Fruit fly (Drosophila melanogaster): ENCODE results near the gene ebo.

ebo gene

dm6 chrX:448270-448669, 28.1 kb downstream of the ebo start (continued):
- peak; percentile 9 for TF ChIP-seq CG9139 (GFP tag; optimal IDR thresholded peaks at IDR 0.05)
- TF ChIP-seq CG15336 (GFP tag; IDR thresholded peaks at IDR 0.05), result peak; percentile 33; the same call in 1 of the 2 replicates
- peak; percentile 81 for TF ChIP-seq topi (GFP tag; optimal IDR thresholded peaks at IDR 0.05)
- peak; percentile 94 for TF ChIP-seq Eip78C (GFP tag)
- no peak for TF ChIP-seq CG4318 (GFP tag; optimal IDR thresholded peaks at IDR 0.05)
- TF ChIP-seq Eip75B (GFP tag; optimal IDR thresholded peaks at IDR 0.05), result peak; percentile 70
- TF ChIP-seq CG34406 (GFP tag; optimal IDR thresholded peaks at IDR 0.05), result peak; percentile 67
- peak; percentile 59 for TF ChIP-seq CG6808 (GFP tag; optimal IDR thresholded peaks at IDR 0.05)
- TF ChIP-seq eg (GFP tag; IDR thresholded peaks at IDR 0.05), result 0 out of 3 replicates have a peak, but pooled peaks have one; percentile 40
- peak; percentile 65 for TF ChIP-seq CG11762 (GFP tag; optimal IDR thresholded peaks at IDR 0.05; ENCODE audit: insufficient read depth)
- peak; percentile 75 for TF ChIP-seq cyc (GFP tag; optimal IDR thresholded peaks at IDR 0.05)
- peak; percentile 53 for TF ChIP-seq CG8319 (GFP tag; optimal IDR thresholded peaks at IDR 0.05)
- peak; percentile 23 for TF ChIP-seq net (GFP tag; optimal IDR thresholded peaks at IDR 0.05)

dm6 chrX:446002-446401, 30.4 kb downstream of the ebo start:
- TF ChIP-seq Sox15 (GFP tag; optimal IDR thresholded peaks at IDR 0.05) (peak; percentile 6), topi (GFP tag; optimal IDR thresholded peaks at IDR 0.05) (peak; percentile 55), Sox102F (GFP tag; optimal IDR thresholded peaks at IDR 0.05) (peak; percentile 42), CG9139 (GFP tag; optimal IDR thresholded peaks at IDR 0.05) (no peak), CG34406 (GFP tag; optimal IDR thresholded peaks at IDR 0.05) (peak; percentile 5), acj6 (GFP tag; optimal IDR thresholded peaks at IDR 0.05) (peak; percentile 37), CG11762 (GFP tag; optimal IDR thresholded peaks at IDR 0.05; ENCODE audit: insufficient read depth) (no peak), CG15336 (GFP tag; IDR thresholded peaks at IDR 0.05) (no peak), Ets96B (tag; optimal IDR thresholded peaks at IDR 0.05) (peak; percentile 30), Blimp-1 (GFP tag; optimal IDR thresholded peaks at IDR 0.05) (no peak), CG11902 (GFP tag; optimal IDR thresholded peaks at IDR 0.05) (no peak), CG3919 (GFP tag; optimal IDR thresholded peaks at IDR 0.05) (peak; percentile 9), ss (GFP tag; optimal IDR thresholded peaks at IDR 0.05) (peak; percentile 32 to 53), Gug (GFP tag; IDR thresholded peaks at IDR 0.05) (no peak), Lpt (GFP tag; optimal IDR thresholded peaks at IDR 0.05) (no peak), Hr39 (GFP tag; optimal IDR thresholded peaks at IDR 0.05) (peak; percentile 35), salr (GFP tag; optimal IDR thresholded peaks at IDR 0.05) (no peak), cyc (GFP tag; optimal IDR thresholded peaks at IDR 0.05) (peak; percentile 31), Smox (GFP tag; optimal IDR thresholded peaks at IDR 0.05) (no peak), eg (GFP tag; IDR thresholded peaks at IDR 0.05) (no peak), CG6163 (GFP tag; IDR thresholded peaks at IDR 0.05) (no peak), CG6854 (GFP tag; optimal IDR thresholded peaks at IDR 0.05) (no peak), spab (GFP tag; optimal IDR thresholded peaks at IDR 0.05) (peak; percentile 37), CG8119 (GFP tag; IDR thresholded peaks at IDR 0.05) (no peak), Eip93F (GFP tag; optimal IDR thresholded peaks at IDR 0.05) (no peak), CG1621 (tag; optimal IDR thresholded peaks at IDR 0.05) (no peak), CG8319 (GFP tag; optimal IDR thresholded peaks at IDR 0.05) (no peak), CG16779 (tag; optimal IDR thresholded peaks at IDR 0.05) (no peak), Hr38 (GFP tag; optimal IDR thresholded peaks at IDR 0.05) (no peak), dsx (GFP tag; optimal IDR thresholded peaks at IDR 0.05; ENCODE audit: poor library complexity, severe bottlenecking) (peak; percentile 37), CG3032 (tag; optimal IDR thresholded peaks at IDR 0.05) (peak; percentile 51), CG7368 (GFP tag; optimal IDR thresholded peaks at IDR 0.05) (peak; percentile 4), CG10631 (GFP tag; optimal IDR thresholded peaks at IDR 0.05) (no peak), CG31627 (GFP tag; optimal IDR thresholded peaks at IDR 0.05) (peak; percentile 44), pdm3 (GFP tag; optimal IDR thresholded peaks at IDR 0.05) (no peak), CG32006 (GFP tag; optimal IDR thresholded peaks at IDR 0.05) (no peak), lz (GFP tag; optimal IDR thresholded peaks at IDR 0.05) (peak; percentile 36), dac (GFP tag; optimal IDR thresholded peaks at IDR 0.05) (no peak), CG6792 (GFP tag; optimal IDR thresholded peaks at IDR 0.05) (peak; percentile 41), CG6808 (GFP tag; optimal IDR thresholded peaks at IDR 0.05) (peak; percentile 41), Ets21C (GFP tag; optimal IDR thresholded peaks at IDR 0.05) (no peak), OdsH (GFP tag; optimal IDR thresholded peaks at IDR 0.05) (peak; percentile 6), CG11294 (GFP tag; IDR thresholded peaks at IDR 0.05) (no peak), CG10669 (GFP tag; optimal IDR thresholded peaks at IDR 0.05) (peak; percentile 46), fd59A (GFP tag; optimal IDR thresholded peaks at IDR 0.05) (peak; percentile 23)
